Fruit fly (Drosophila melanogaster): ENCODE results near the gene CG11975.

CG11975 gene

DNA sequence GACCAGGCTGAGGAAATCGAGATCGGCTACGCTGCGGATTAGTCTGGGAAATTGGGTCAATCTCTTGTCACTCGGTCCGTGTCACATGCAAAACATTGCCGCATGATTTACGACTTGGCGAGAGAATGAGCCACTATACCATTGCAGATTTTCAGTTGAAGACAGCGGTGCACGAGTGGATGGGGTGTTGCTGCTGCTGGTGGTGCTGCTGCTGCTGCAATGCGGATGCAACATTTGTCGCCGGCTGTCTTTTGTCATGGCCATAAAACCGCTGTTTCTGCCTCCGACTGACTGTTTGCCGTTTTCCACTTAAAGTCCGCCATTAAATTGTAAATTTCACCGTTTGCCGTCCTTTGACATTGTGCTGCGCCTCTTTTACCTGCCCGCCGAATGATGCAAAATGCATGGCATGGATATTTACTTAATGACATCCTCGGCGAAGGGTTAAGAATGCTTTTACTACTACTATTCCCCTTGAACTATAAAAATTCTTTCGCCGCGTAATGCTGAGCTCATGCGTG is 16.9 kb upstream of the CG11975 start:
- TF ChIP-seq svp (GFP tag): no peak
- TF ChIP-seq CG15336 (GFP tag; IDR thresholded peaks at IDR 0.05): no peak
- no peak for TF ChIP-seq CG31627 (GFP tag; optimal IDR thresholded peaks at IDR 0.05)
- TF ChIP-seq lz (GFP tag; optimal IDR thresholded peaks at IDR 0.05): no peak
- no peak for TF ChIP-seq Hr38 (GFP tag; optimal IDR thresholded peaks at IDR 0.05)
- TF ChIP-seq Sox102F (GFP tag; optimal IDR thresholded peaks at IDR 0.05): no peak
- TF ChIP-seq Hr4 (GFP tag; optimal IDR thresholded peaks at IDR 0.05): no peak
- no peak for TF ChIP-seq esn (GFP tag; optimal IDR thresholded peaks at IDR 0.05)
- TF ChIP-seq fkh (GFP tag; optimal IDR thresholded peaks at IDR 0.05): no peak
- no peak for TF ChIP-seq Sox14 (GFP tag; optimal IDR thresholded peaks at IDR 0.05)
- no peak for TF ChIP-seq fd85E (GFP tag; optimal IDR thresholded peaks at IDR 0.05)

DNA sequence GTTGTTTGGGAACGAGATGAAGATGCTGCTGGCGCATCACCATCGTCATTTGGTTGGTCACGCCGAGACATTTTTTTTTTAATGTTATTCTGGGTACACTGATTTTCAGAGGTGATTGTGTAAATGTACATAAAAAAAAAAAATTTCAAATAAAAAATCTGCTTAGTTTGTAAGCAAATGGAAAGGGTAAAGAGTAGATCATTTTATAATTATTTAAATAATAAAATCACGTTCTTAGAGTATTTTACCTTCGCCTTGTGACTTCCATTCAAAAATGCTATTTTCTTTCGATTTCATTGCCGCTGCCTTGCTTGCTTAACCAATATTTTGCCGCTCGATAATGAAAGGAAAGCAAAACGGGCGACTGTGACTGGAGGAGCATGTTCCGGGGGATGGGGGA is 14.3 kb upstream of the CG11975 start:
- peak; percentile 78 for TF ChIP-seq lz (GFP tag; optimal IDR thresholded peaks at IDR 0.05)
- no peak for TF ChIP-seq CG4318 (GFP tag; optimal IDR thresholded peaks at IDR 0.05)
- TF ChIP-seq CG9139 (GFP tag; optimal IDR thresholded peaks at IDR 0.05): peak; percentile 25
- no peak for TF ChIP-seq Hr38 (GFP tag; optimal IDR thresholded peaks at IDR 0.05)
- no peak for TF ChIP-seq CG16779 (tag; optimal IDR thresholded peaks at IDR 0.05)
- peak; percentile 69 for TF ChIP-seq CG31627 (GFP tag; optimal IDR thresholded peaks at IDR 0.05)
- peak; percentile 13 for TF ChIP-seq Ets96B (tag; optimal IDR thresholded peaks at IDR 0.05)
- peak; percentile 69 for TF ChIP-seq Ets21C (GFP tag; optimal IDR thresholded peaks at IDR 0.05)
- peak; percentile 88 for TF ChIP-seq esn (GFP tag; optimal IDR thresholded peaks at IDR 0.05)
- no peak for TF ChIP-seq fkh (GFP tag; optimal IDR thresholded peaks at IDR 0.05)
- peak in 1 of 2 experiments; percentile 43 for TF ChIP-seq salr (GFP tag; optimal IDR thresholded peaks at IDR 0.05)
- peak; percentile 63 for TF ChIP-seq CG32006 (GFP tag; optimal IDR thresholded peaks at IDR 0.05)
- peak; percentile 84 for TF ChIP-seq topi (GFP tag; optimal IDR thresholded peaks at IDR 0.05)
- TF ChIP-seq Sox15 (GFP tag; optimal IDR thresholded peaks at IDR 0.05): peak; percentile 71
- no peak for TF ChIP-seq dac (GFP tag; optimal IDR thresholded peaks at IDR 0.05)
- TF ChIP-seq CG10631 (GFP tag; optimal IDR thresholded peaks at IDR 0.05): peak; percentile 70
- no peak for TF ChIP-seq dsx (GFP tag; optimal IDR thresholded peaks at IDR 0.05; ENCODE audit: poor library complexity, severe bottlenecking)
- peak; percentile 75 for TF ChIP-seq pdm3 (GFP tag; optimal IDR thresholded peaks at IDR 0.05)
- peak; percentile 37 for TF ChIP-seq CG3032 (tag; optimal IDR thresholded peaks at IDR 0.05)
- TF ChIP-seq eg (GFP tag; IDR thresholded peaks at IDR 0.05): peak; percentile 56; the same call in 1 of the 3 replicates
- TF ChIP-seq CG11294 (GFP tag; IDR thresholded peaks at IDR 0.05): no peak
- TF ChIP-seq CG7368 (GFP tag; optimal IDR thresholded peaks at IDR 0.05): peak; percentile 30
- no peak for TF ChIP-seq vri (GFP tag; optimal IDR thresholded peaks at IDR 0.05)
- peak; percentile 42 for TF ChIP-seq CG11762 (GFP tag; optimal IDR thresholded peaks at IDR 0.05; ENCODE audit: insufficient read depth)
- peak; percentile 87 for TF ChIP-seq CG6792 (GFP tag; optimal IDR thresholded peaks at IDR 0.05)
- peak; percentile 80 for TF ChIP-seq cyc (GFP tag; optimal IDR thresholded peaks at IDR 0.05)
- TF ChIP-seq CG6276 (GFP tag; optimal IDR thresholded peaks at IDR 0.05): no peak
- TF ChIP-seq acj6 (GFP tag; optimal IDR thresholded peaks at IDR 0.05): peak; percentile 78
- TF ChIP-seq svp (GFP tag): peak; percentile 93
- TF ChIP-seq Blimp-1 (GFP tag; optimal IDR thresholded peaks at IDR 0.05): peak; percentile 83
- peak; percentile 16 for TF ChIP-seq fd59A (GFP tag; optimal IDR thresholded peaks at IDR 0.05)
- peak; percentile 51; the same call in 2 of the 3 replicates for TF ChIP-seq CG8119 (GFP tag; IDR thresholded peaks at IDR 0.05)
- peak; percentile 55 for TF ChIP-seq Eip93F (GFP tag; optimal IDR thresholded peaks at IDR 0.05)
- peak; percentile 25 for TF ChIP-seq Hr4 (GFP tag; optimal IDR thresholded peaks at IDR 0.05)
- peak; percentile 49 for TF ChIP-seq spab (GFP tag; optimal IDR thresholded peaks at IDR 0.05)
- peak; percentile 63 for TF ChIP-seq CG3919 (GFP tag; optimal IDR thresholded peaks at IDR 0.05)
- TF ChIP-seq CG6854 (GFP tag; optimal IDR thresholded peaks at IDR 0.05): no peak
- TF ChIP-seq achi (GFP tag; optimal IDR thresholded peaks at IDR 0.05): peak; percentile 76
- peak; percentile 51 for TF ChIP-seq Eip75B (GFP tag; optimal IDR thresholded peaks at IDR 0.05)
- peak; percentile 63; the same call in 2 of the 3 replicates for TF ChIP-seq CG6163 (GFP tag; IDR thresholded peaks at IDR 0.05)
- TF ChIP-seq CG11902 (GFP tag; optimal IDR thresholded peaks at IDR 0.05): peak; percentile 79
- TF ChIP-seq net (GFP tag; optimal IDR thresholded peaks at IDR 0.05): no peak
- peak; percentile 66 for TF ChIP-seq CG15336 (GFP tag; IDR thresholded peaks at IDR 0.05)
- TF ChIP-seq Sox102F (GFP tag; optimal IDR thresholded peaks at IDR 0.05): peak; percentile 68
- TF ChIP-seq CG34406 (GFP tag; optimal IDR thresholded peaks at IDR 0.05): peak; percentile 90
- TF ChIP-seq ss (GFP tag; optimal IDR thresholded peaks at IDR 0.05): peak in 1 of 2 experiments; percentile 27

Data from whole organism, prepupa.